Fruit fly (Drosophila melanogaster) whole organism, embryonic: ENCODE data around the gene Glut1.
A peak's percentile ranks its signal among the peaks of the same experiment; 100 is the strongest.

Source experiments
- ATbp ChIP-seq: fragments of 200-800 bp; sonication (Bioruptor generic); optimal IDR thresholded peaks from 2 replicates; lab custom pipeline; 2017; ENCODE audit warnings: missing biosample characterization, mild to moderate bottlenecking, missing genetic modification characterization, missing genetic modification reagents
- B-H2 ChIP-seq: fragments of 200-800 bp; sonication (Bioruptor generic); optimal IDR thresholded peaks from 2 replicates; lab custom pipeline; 2018; ENCODE audit warnings: missing biosample characterization, mild to moderate bottlenecking, missing genetic modification characterization
- Bteb2 ChIP-seq: fragments of 200-800 bp; sonication (Bioruptor generic); optimal IDR thresholded peaks from 2 replicates; lab custom pipeline; 2016; ENCODE audit warnings: missing biosample characterization, missing genetic modification characterization
- CG10209 ChIP-seq: fragments of 200-800 bp; sonication (Bioruptor generic); optimal IDR thresholded peaks from 3 replicates; lab custom pipeline; 2017; ENCODE audit warnings: missing biosample characterization, mild to moderate bottlenecking, missing genetic modification characterization, missing genetic modification reagents
- CG10431 ChIP-seq: fragments of 200-800 bp; sonication (Bioruptor generic); optimal IDR thresholded peaks from 3 replicates; lab custom pipeline; 2018; ENCODE audit warnings: missing biosample characterization, mild to moderate bottlenecking, missing genetic modification characterization
- CG10959 ChIP-seq: fragments of 200-800 bp; sonication (Bioruptor generic); IDR thresholded peaks from 2 replicates; pipeline ENCODE4 v1.3.6; 2022; ENCODE audit warnings: missing biosample characterization, missing genetic modification characterization
- CG11560 ChIP-seq: fragments of 200-800 bp; sonication (Bioruptor generic); IDR thresholded peaks from 3 replicates; pipeline ENCODE4 v1.3.6; 2022; ENCODE audit warnings: missing biosample characterization, missing genetic modification characterization
- CG11723 ChIP-seq: fragments of 200-800 bp; sonication (Bioruptor generic); optimal IDR thresholded peaks from 2 replicates; lab custom pipeline; 2017; ENCODE audit warnings: missing biosample characterization, mild to moderate bottlenecking, missing genetic modification characterization
- CG12071 ChIP-seq: fragments of 200-800 bp; sonication (Bioruptor generic); optimal IDR thresholded peaks from 3 replicates; lab custom pipeline; 2018; ENCODE audit warnings: missing biosample characterization, mild to moderate bottlenecking, missing genetic modification characterization
- CG12659 ChIP-seq: fragments of 200-800 bp; sonication (Bioruptor generic); optimal IDR thresholded peaks from 3 replicates; lab custom pipeline; 2017; ENCODE audit warnings: mild to moderate bottlenecking, missing biosample characterization, missing genetic modification reagents, missing genetic modification characterization
- CG13287 ChIP-seq: fragments of 200-800 bp; sonication (Bioruptor generic); IDR thresholded peaks from 2 replicates; pipeline ENCODE4 v1.3.6; 2022; ENCODE audit warnings: missing biosample characterization, missing genetic modification characterization; ENCODE audit not compliant: partially characterized antibody
- CG13894 ChIP-seq: fragments of 200-800 bp; sonication (Bioruptor generic); optimal IDR thresholded peaks from 3 replicates; lab custom pipeline; 2018; ENCODE audit warnings: missing biosample characterization, mild to moderate bottlenecking, missing genetic modification characterization, moderate library complexity
- CG1792 ChIP-seq: fragments of 200-800 bp; sonication (Bioruptor generic); optimal IDR thresholded peaks from 2 replicates; lab custom pipeline; 2016; ENCODE audit warnings: missing biosample characterization, missing genetic modification characterization
- CG18599 ChIP-seq: fragments of 200-800 bp; sonication (Bioruptor generic); optimal IDR thresholded peaks from 3 replicates; lab custom pipeline; 2017; ENCODE audit warnings: missing biosample characterization, missing genetic modification characterization, mild to moderate bottlenecking, moderate library complexity, missing genetic modification reagents
- CG2199 ChIP-seq: fragments of 200-800 bp; sonication (Bioruptor generic); IDR thresholded peaks from 3 replicates; pipeline ENCODE4 v1.3.6; 2022; ENCODE audit warnings: missing biosample characterization, missing genetic modification characterization
- CG33213 ChIP-seq: fragments of 200-800 bp; sonication (Bioruptor generic); optimal IDR thresholded peaks from 3 replicates; lab custom pipeline; 2016; ENCODE audit warnings: missing biosample characterization, missing genetic modification characterization
- CG34224 ChIP-seq: fragments of 200-800 bp; sonication (Bioruptor generic); IDR thresholded peaks from 3 replicates; pipeline ENCODE4 v1.3.6; 2022; ENCODE audit warnings: missing biosample characterization, missing genetic modification characterization; ENCODE audit not compliant: partially characterized antibody
- CG3995 ChIP-seq: fragments of 200-800 bp; sonication (Bioruptor generic); optimal IDR thresholded peaks from 3 replicates; lab custom pipeline; 2016; ENCODE audit warnings: missing biosample characterization, missing genetic modification characterization
- CG43689 ChIP-seq: fragments of 200-800 bp; sonication (Bioruptor generic); IDR thresholded peaks from 2 replicates; pipeline ENCODE4 v1.3.6; 2022; ENCODE audit warnings: missing biosample characterization, missing genetic modification characterization
- CG6791 ChIP-seq: fragments of 200-800 bp; sonication (Bioruptor generic); IDR thresholded peaks from 3 replicates; pipeline ENCODE4 v1.3.6; 2022; ENCODE audit warnings: missing biosample characterization, missing genetic modification characterization; ENCODE audit not compliant: partially characterized antibody
- CG9727 ChIP-seq: fragments of 200-800 bp; sonication (Bioruptor generic); optimal IDR thresholded peaks from 3 replicates; lab custom pipeline; 2017; ENCODE audit warnings: missing biosample characterization, mild to moderate bottlenecking, missing genetic modification characterization
- Camta ChIP-seq: fragments of 200-800 bp; sonication (Bioruptor generic); optimal IDR thresholded peaks from 2 replicates; lab custom pipeline; 2016; ENCODE audit warnings: missing biosample characterization, missing genetic modification characterization
- E2f2 ChIP-seq: fragments of 200-800 bp; sonication (Bioruptor generic); IDR thresholded peaks from 2 replicates; pipeline ENCODE4 v1.3.6; 2022; ENCODE audit warnings: missing biosample characterization, missing genetic modification characterization
- Eip74EF ChIP-seq, 2 experiments: fragments of 200-800 bp in 1 of 2; fragments of >200 bp in 1 of 2; sonication (Bioruptor generic) in 1 of 2; optimal IDR thresholded peaks; 2 replicates each; lab custom pipeline; 2017 to 2019; ENCODE audit warnings: missing biosample characterization in 2 of 2, missing genetic modification characterization in 2 of 2, mild to moderate bottlenecking in 1 of 2, moderate library complexity in 1 of 2
- HLH3B ChIP-seq: fragments of 200-800 bp; sonication (Bioruptor generic); IDR thresholded peaks from 2 replicates; pipeline ENCODE4 v1.3.6; 2022; ENCODE audit warnings: missing biosample characterization, missing genetic modification characterization
- Lim3 ChIP-seq: fragments of 200-800 bp; sonication (Bioruptor generic); IDR thresholded peaks from 2 replicates; pipeline ENCODE4 v1.3.6; 2022; ENCODE audit warnings: missing biosample characterization, missing genetic modification characterization
- Max ChIP-seq: fragments of 200-800 bp; sonication (Bioruptor generic); optimal IDR thresholded peaks from 2 replicates; lab custom pipeline; 2016; ENCODE audit warnings: missing biosample characterization, mild to moderate bottlenecking, missing genetic modification characterization
- Nf-YB ChIP-seq: fragments of 200-800 bp; sonication (Bioruptor generic); optimal IDR thresholded peaks from 3 replicates; lab custom pipeline; 2019; ENCODE audit warnings: missing biosample characterization, mild to moderate bottlenecking, missing genetic modification characterization, moderate library complexity
- al ChIP-seq: fragments of 200-800 bp; sonication (Bioruptor generic); IDR thresholded peaks from 2 replicates; pipeline ENCODE4 v1.3.6; 2022; ENCODE audit warnings: missing biosample characterization, missing genetic modification characterization
- bcd ChIP-seq: fragments of 200-800 bp; sonication (Bioruptor generic); optimal IDR thresholded peaks from 2 replicates; lab custom pipeline; 2017; ENCODE audit warnings: missing biosample characterization, mild to moderate bottlenecking, missing genetic modification characterization
- bsh ChIP-seq, 2 experiments: fragments of 200-800 bp; sonication (Bioruptor generic); optimal IDR thresholded peaks; 2 replicates each; lab custom pipeline; 2017 to 2018; ENCODE audit warnings: mild to moderate bottlenecking in 2 of 2, missing biosample characterization in 2 of 2, missing genetic modification characterization in 2 of 2, moderate library complexity in 1 of 2
- chn ChIP-seq: fragments of 200-800 bp; sonication (Bioruptor generic); optimal IDR thresholded peaks from 2 replicates; lab custom pipeline; 2016; ENCODE audit warnings: missing biosample characterization, missing genetic modification characterization
- danr ChIP-seq: fragments of 200-800 bp; sonication (Bioruptor generic); IDR thresholded peaks from 2 replicates; pipeline ENCODE4 v1.3.6; 2022; ENCODE audit warnings: missing biosample characterization, missing genetic modification characterization
- dimm ChIP-seq: fragments of 200-800 bp; sonication (Bioruptor generic); IDR thresholded peaks from 2 replicates; pipeline ENCODE4 v1.3.6; 2022; ENCODE audit warnings: missing biosample characterization, missing genetic modification characterization
- fd3F ChIP-seq: fragments of 200-800 bp; sonication (Bioruptor generic); optimal IDR thresholded peaks from 2 replicates; lab custom pipeline; 2018; ENCODE audit warnings: missing biosample characterization, mild to moderate bottlenecking, missing genetic modification characterization, moderate library complexity
- hth ChIP-seq: fragments of >200 bp; optimal IDR thresholded peaks from 2 replicates; lab custom pipeline; 2017; ENCODE audit warnings: inconsistent platforms
- inv ChIP-seq: fragments of 200-800 bp; sonication (Bioruptor generic); IDR thresholded peaks from 2 replicates; pipeline ENCODE4 v1.3.6; 2022; ENCODE audit warnings: missing biosample characterization, missing genetic modification characterization; ENCODE audit not compliant: partially characterized antibody
- klu ChIP-seq: fragments of 200-800 bp; sonication (Bioruptor generic); IDR thresholded peaks from 2 replicates; pipeline ENCODE4 v1.3.6; 2022; ENCODE audit warnings: missing biosample characterization, missing genetic modification characterization
- lov ChIP-seq, 2 experiments: fragments of 200-800 bp in 1 of 2; fragments of >200 bp in 1 of 2; sonication (Bioruptor generic) in 1 of 2; IDR thresholded peaks in 1 of 2; optimal IDR thresholded peaks in 1 of 2; 2 replicates in 1 of 2; 3 replicates in 1 of 2; pipeline versions ENCODE4 v1.3.6 to Lab custom; 2017 to 2022; ENCODE audit warnings: missing biosample characterization in 1 of 2, missing genetic modification characterization in 1 of 2
- mam ChIP-seq: fragments of 200-800 bp; sonication (Bioruptor generic); optimal IDR thresholded peaks from 3 replicates; lab custom pipeline; 2016; ENCODE audit warnings: missing biosample characterization, missing genetic modification characterization
- org-1 ChIP-seq: fragments of 200-800 bp; sonication (Bioruptor generic); optimal IDR thresholded peaks from 2 replicates; lab custom pipeline; 2017; ENCODE audit warnings: missing biosample characterization, missing genetic modification characterization
- pfk ChIP-seq: fragments of 200-800 bp; sonication (Bioruptor generic); optimal IDR thresholded peaks from 2 replicates; lab custom pipeline; 2018; ENCODE audit warnings: missing biosample characterization, mild to moderate bottlenecking, missing genetic modification characterization, moderate library complexity
- scrt ChIP-seq: fragments of 200-800 bp; sonication (Bioruptor generic); optimal IDR thresholded peaks from 2 replicates; lab custom pipeline; 2018; ENCODE audit warnings: missing biosample characterization, mild to moderate bottlenecking, missing genetic modification characterization, moderate library complexity
- slou ChIP-seq: fragments of 200-800 bp; sonication (Bioruptor generic); optimal IDR thresholded peaks from 3 replicates; lab custom pipeline; 2016; ENCODE audit warnings: missing biosample characterization, missing genetic modification characterization
- so ChIP-seq: fragments of 200-800 bp; sonication (Bioruptor generic); IDR thresholded peaks from 3 replicates; pipeline ENCODE4 v1.3.6; 2022; ENCODE audit warnings: missing biosample characterization, missing genetic modification characterization
- tgo ChIP-seq: fragments of 200-800 bp; sonication (Bioruptor generic); IDR thresholded peaks from 3 replicates; pipeline ENCODE4 v1.3.6; 2022; ENCODE audit warnings: missing biosample characterization, missing genetic modification characterization
- tin ChIP-seq: fragments of 200-800 bp; sonication (Bioruptor generic); optimal IDR thresholded peaks from 3 replicates; lab custom pipeline; 2016; ENCODE audit warnings: missing biosample characterization, missing genetic modification characterization
- toy ChIP-seq: fragments of 200-800 bp; sonication (Bioruptor generic); IDR thresholded peaks from 2 replicates; pipeline ENCODE4 v1.3.6; 2022; ENCODE audit warnings: missing biosample characterization, missing genetic modification characterization

Glut1 gene

DNA sequence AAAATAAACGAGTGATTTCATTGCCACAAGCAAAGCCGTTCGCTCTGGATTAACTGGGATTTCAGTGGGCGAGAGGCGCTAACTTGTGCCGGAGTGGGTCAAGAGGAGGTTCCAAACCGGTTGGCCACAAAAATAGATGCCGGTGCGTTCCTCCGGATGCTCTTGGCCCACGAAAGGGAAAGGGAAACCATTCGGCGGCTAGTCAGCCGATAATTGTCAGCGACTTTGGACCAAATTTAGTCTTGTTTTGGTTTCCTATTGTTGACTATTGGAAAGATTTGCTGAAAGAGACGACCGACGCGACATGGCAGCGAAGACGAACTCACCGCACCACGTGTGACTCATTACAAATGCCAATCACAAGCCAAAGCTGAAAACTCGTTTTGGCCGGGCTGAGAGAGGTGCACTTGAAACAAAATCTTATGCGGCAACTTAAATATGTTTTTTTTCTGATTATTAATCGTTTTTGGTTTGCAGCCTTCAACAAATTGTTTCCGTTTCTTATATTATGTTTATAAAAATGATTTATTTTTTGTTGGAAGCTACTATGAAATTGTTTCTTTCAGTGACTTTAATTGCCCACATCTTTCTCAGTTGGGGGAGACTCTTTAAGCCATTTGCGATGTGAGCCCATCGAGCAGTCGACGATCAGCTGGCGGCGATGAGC, 18.4 kb upstream of the Glut1 start, which contains the start of gene CG34056 (continued):
- TF ChIP-seq CG10431 (GFP tag; lab: Kevin White, UChicago): peak; percentile 46
- TF ChIP-seq CG33213 (GFP tag; lab: Kevin White, UChicago): peak; percentile 75
- TF ChIP-seq klu (GFP tag; lab: Robert Waterston, UW): peak; percentile 91
- TF ChIP-seq bcd: peak; percentile 91
- peak; percentile 4 for TF ChIP-seq B-H2 (GFP tag; lab: Kevin White, UChicago)
- TF ChIP-seq CG6791 (GFP tag; lab: Robert Waterston, UW): no peak
- peak; percentile 87 for TF ChIP-seq toy (GFP tag; lab: Robert Waterston, UW)
- TF ChIP-seq pfk: no peak
- no peak for TF ChIP-seq lov (optimal IDR thresholded peaks at IDR 0.05; lab: Kevin White, UChicago)
- peak; percentile 93 for TF ChIP-seq lov (GFP tag; IDR thresholded peaks at IDR 0.05; lab: Robert Waterston, UW)
- TF ChIP-seq CG12659: peak; percentile 86
- TF ChIP-seq CG9727 (GFP tag; lab: Kevin White, UChicago): peak; percentile 91
- TF ChIP-seq hth: no peak
- TF ChIP-seq dimm: peak; percentile 90
- TF ChIP-seq CG13287 (GFP tag; lab: Robert Waterston, UW): no peak
- TF ChIP-seq al (GFP tag; lab: Robert Waterston, UW): peak; percentile 90
- TF ChIP-seq Bteb2: peak; percentile 74
- TF ChIP-seq CG18599 (GFP tag; lab: Kevin White, UChicago): peak; percentile 94
- peak; percentile 92; the same call in 1 of the 3 replicates for TF ChIP-seq CG2199 (GFP tag; lab: Robert Waterston, UW)
- TF ChIP-seq fd3F (GFP tag; lab: Kevin White, UChicago): peak; percentile 79
- TF ChIP-seq CG11723: peak; percentile 70
- TF ChIP-seq tin: peak; percentile 94
- TF ChIP-seq Lim3 (GFP tag; lab: Robert Waterston, UW): peak; percentile 73; the same call in 1 of the 2 replicates
- peak; percentile 95 for TF ChIP-seq danr (GFP tag; lab: Robert Waterston, UW)
- TF ChIP-seq chn (GFP tag; lab: Kevin White, UChicago): peak; percentile 64
- no peak for TF ChIP-seq CG34224 (GFP tag; lab: Robert Waterston, UW)
- peak; percentile 91 for TF ChIP-seq Camta (GFP tag; lab: Kevin White, UChicago)
- peak; percentile 85 for TF ChIP-seq CG10959
- TF ChIP-seq tgo (GFP tag; lab: Robert Waterston, UW): peak; percentile 96
- TF ChIP-seq org-1 (GFP tag; lab: Kevin White, UChicago): peak; percentile 63
- TF ChIP-seq CG12071 (GFP tag; lab: Kevin White, UChicago): peak; percentile 89
- TF ChIP-seq CG10209: peak; percentile 84
- peak; percentile 91 for TF ChIP-seq mam (GFP tag; lab: Kevin White, UChicago)
- TF ChIP-seq E2f2 (GFP tag; lab: Robert Waterston, UW): peak; percentile 76
- TF ChIP-seq HLH3B: peak; percentile 97
- TF ChIP-seq Eip74EF (GFP tag; optimal IDR thresholded peaks at IDR 0.05; lab: Kevin White, UChicago): peak in 1 of 2 experiments; percentile 93
- TF ChIP-seq Nf-YB (GFP tag; lab: Kevin White, UChicago): peak; percentile 73
- TF ChIP-seq Max: peak; percentile 92
- peak; percentile 92 for TF ChIP-seq ATbp (GFP tag; lab: Kevin White, UChicago)
- peak; percentile 88 for TF ChIP-seq scrt (GFP tag; lab: Kevin White, UChicago)
- TF ChIP-seq CG43689 (GFP tag; lab: Robert Waterston, UW): peak; percentile 82
- TF ChIP-seq CG11560 (tag; lab: Robert Waterston, UW): peak; percentile 75
- TF ChIP-seq so (GFP tag; lab: Robert Waterston, UW): peak; percentile 94
- TF ChIP-seq slou (GFP tag; lab: Kevin White, UChicago): peak; percentile 59
- no peak for TF ChIP-seq inv (GFP tag; lab: Robert Waterston, UW)
- peak; percentile 82 for TF ChIP-seq CG13894
- peak; percentile 68 for TF ChIP-seq CG3995 (GFP tag; lab: Kevin White, UChicago)
- peak; percentile 87 to 93 for TF ChIP-seq bsh (GFP tag; optimal IDR thresholded peaks at IDR 0.05; lab: Kevin White, UChicago)
- TF ChIP-seq CG1792: peak; percentile 79
